Worm (Caenorhabditis elegans): Measurements from ENCODE around the gene unc-60.

The unc-60 gene

DNA sequence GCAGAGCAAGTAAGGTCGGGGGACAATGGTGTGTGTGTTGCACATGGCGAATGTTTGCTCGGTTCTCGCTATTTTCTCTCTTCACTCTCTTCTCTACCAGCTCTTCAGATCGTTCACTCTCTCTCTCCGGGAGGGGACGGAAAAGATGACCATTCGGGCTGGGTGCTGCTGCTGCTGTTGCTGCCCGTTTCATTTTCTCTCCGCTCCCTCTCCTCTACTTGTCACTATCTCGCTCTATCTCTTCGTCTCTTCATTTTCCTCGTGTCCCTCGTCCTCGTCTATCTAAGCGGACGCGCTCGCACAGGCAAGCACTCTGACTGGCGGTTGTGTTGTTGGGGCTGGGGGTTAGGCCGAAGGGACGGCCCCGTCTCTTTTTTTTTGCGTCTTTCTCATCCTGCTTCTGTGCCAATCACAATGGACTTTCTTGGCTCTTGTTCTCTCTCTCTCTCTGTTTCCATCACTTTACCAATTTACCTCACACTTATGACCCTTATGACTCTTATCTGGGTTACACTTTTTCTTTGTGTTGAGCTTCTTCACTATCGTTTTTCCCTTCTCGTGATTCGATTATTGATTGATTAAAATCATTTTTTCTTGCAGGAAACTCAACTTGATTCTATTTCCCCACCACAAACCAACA, at the start of gene unc-60, which contains the start of gene F53E2.2:
Gene unc-60, plus strand, starts transcription at position 601 of the 640 bp plus-strand sequence.
Gene F53E2.2, plus strand, starts transcription at position 601 of the 640 bp plus-strand sequence.
- no peak for TF ChIP-seq tbp1 (GFP tag; optimal IDR thresholded peaks at IDR 0.05)
- TF ChIP-seq pbrm-1 (GFP tag; IDR thresholded peaks at IDR 0.05), result no peak
- TF ChIP-seq sea-2 (GFP tag; IDR thresholded peaks at IDR 0.05), result no peak
- peak; percentile 46 for TF ChIP-seq K12H6.12 (tag; optimal IDR thresholded peaks at IDR 0.05)
- no peak for TF ChIP-seq ceh-79 (tag; optimal IDR thresholded peaks at IDR 0.05)
- no peak for TF ChIP-seq F33H1.4 (GFP tag; IDR thresholded peaks at IDR 0.05)
- TF ChIP-seq ztf-25 (GFP tag; IDR thresholded peaks at IDR 0.05), result no peak
- TF ChIP-seq tlf-1 (GFP tag; optimal IDR thresholded peaks at IDR 0.05), result no peak
- TF ChIP-seq D2030.7 (GFP tag; IDR thresholded peaks at IDR 0.05), result no peak
- TF ChIP-seq nhr-179 (tag; optimal IDR thresholded peaks at IDR 0.05), result no peak
- no peak for TF ChIP-seq attf-3 (GFP tag; conservative IDR thresholded peaks at IDR 0.05)
- TF ChIP-seq lin-54 (GFP tag; optimal IDR thresholded peaks at IDR 0.05), result no peak
- no peak for TF ChIP-seq aptf-2 (GFP tag; conservative IDR thresholded peaks at IDR 0.05)
- TF ChIP-seq efl-1 (GFP tag; optimal IDR thresholded peaks at IDR 0.05), result no peak
- TF ChIP-seq ceh-91 (GFP tag; IDR thresholded peaks at IDR 0.05), result no peak
- TF ChIP-seq Y67H2A.10 (GFP tag; conservative IDR thresholded peaks at IDR 0.05), result no peak
- TF ChIP-seq F37B4.10 (GFP tag; IDR thresholded peaks at IDR 0.05), result no peak
- no peak for TF ChIP-seq fkh-3 (tag; optimal IDR thresholded peaks at IDR 0.05)
- peak; percentile 97 for TF ChIP-seq zfh-2 (GFP tag; conservative IDR thresholded peaks at IDR 0.05)
- TF ChIP-seq lsl-1 (GFP tag; optimal IDR thresholded peaks at IDR 0.05), result no peak
- peak; percentile 72 for TF ChIP-seq dox-1 (GFP tag; IDR thresholded peaks at IDR 0.05)
- no peak for TF ChIP-seq rcor-1 (GFP tag; IDR thresholded peaks at IDR 0.05)
- TF ChIP-seq ccch-3 (GFP tag; optimal IDR thresholded peaks at IDR 0.05), result no peak
- TF ChIP-seq attf-6 (GFP tag; IDR thresholded peaks at IDR 0.05), result no peak
- no peak for TF ChIP-seq B0035.1 (tag; optimal IDR thresholded peaks at IDR 0.05)
- TF ChIP-seq nhr-80 (tag; optimal IDR thresholded peaks at IDR 0.05), result peak; percentile 86
- TF ChIP-seq K11D2.4 (GFP tag; IDR thresholded peaks at IDR 0.05), result 0 out of 2 replicates have a peak, but pooled peaks have one; percentile 42
- TF ChIP-seq nfya-1 (tag; optimal IDR thresholded peaks at IDR 0.05; ENCODE audit: borderline replicate concordance, insufficient read depth), result no peak
- no peak for TF ChIP-seq snpc-3.4 (tag; optimal IDR thresholded peaks at IDR 0.05)
- no peak for TF ChIP-seq B0261.1 (tag; optimal IDR thresholded peaks at IDR 0.05)
- no peak for TF ChIP-seq F23B12.7 (tag; optimal IDR thresholded peaks at IDR 0.05; ENCODE audit: insufficient read depth)
- no peak for TF ChIP-seq mxl-1 (tag; optimal IDR thresholded peaks at IDR 0.05)
- no peak for TF ChIP-seq F57C9.4 (tag; optimal IDR thresholded peaks at IDR 0.05)
- no peak for TF ChIP-seq Y56A3A.18 (GFP tag; IDR thresholded peaks at IDR 0.05)
- no peak for TF ChIP-seq zim-3 (tag; optimal IDR thresholded peaks at IDR 0.05)
- TF ChIP-seq hmg-20 (GFP tag; IDR thresholded peaks at IDR 0.05), result no peak
- TF ChIP-seq ztf-3 (GFP tag; optimal IDR thresholded peaks at IDR 0.05), result no peak
- TF ChIP-seq Y53F4B.3 (GFP tag; IDR thresholded peaks at IDR 0.05), result no peak
- TF ChIP-seq let-607 (tag; optimal IDR thresholded peaks at IDR 0.05), result no peak
- TF ChIP-seq lin-40 (tag; optimal IDR thresholded peaks at IDR 0.05), result peak; percentile 50
- peak; percentile 51; the same call in 1 of the 2 replicates for TF ChIP-seq nfyb-1 (GFP tag; IDR thresholded peaks at IDR 0.05)
- no peak for TF ChIP-seq sptf-2 (GFP tag; optimal IDR thresholded peaks at IDR 0.05)
- TF ChIP-seq F55B11.4 (tag; optimal IDR thresholded peaks at IDR 0.05; ENCODE audit: borderline replicate concordance, insufficient read depth), result no peak
- TF ChIP-seq tbx-9 (tag; optimal IDR thresholded peaks at IDR 0.05; ENCODE audit: borderline replicate concordance), result no peak
- peak; percentile 57 for TF ChIP-seq ztf-22 (GFP tag; optimal IDR thresholded peaks at IDR 0.05)
- TF ChIP-seq rec-8 (tag; optimal IDR thresholded peaks at IDR 0.05), result no peak
- no peak for TF ChIP-seq nhr-120 (GFP tag; IDR thresholded peaks at IDR 0.05)

Measured in whole organism, young adult.